Worm (Caenorhabditis elegans) whole organism, L3 larva: Measurements from ENCODE around the gene sec-6.

ENCODE experiments used
- R02D3.7 ChIP-seq: fragments of 150-350 bp; optimal IDR thresholded peaks from 2 replicates; lab custom pipeline; 2014; ENCODE audit warnings: missing biosample characterization, missing genetic modification characterization
- ZK546.5 ChIP-seq: sonication (generic microtip); optimal IDR thresholded peaks from 2 replicates; lab custom pipeline; 2017; ENCODE audit warnings: missing biosample characterization, missing genetic modification characterization
- aly-2 ChIP-seq: fragments of 150-350 bp; optimal IDR thresholded peaks from 2 replicates; lab custom pipeline; 2014; ENCODE audit warnings: missing biosample characterization, missing genetic modification characterization
- ceh-16 ChIP-seq: sonication (generic microtip); optimal IDR thresholded peaks from 2 replicates; lab custom pipeline; 2017; ENCODE audit warnings: missing biosample characterization, missing genetic modification characterization
- ceh-28 ChIP-seq: fragments of 150-350 bp; optimal IDR thresholded peaks from 2 replicates; lab custom pipeline; 2014; ENCODE audit warnings: missing biosample characterization, missing genetic modification reagents, missing genetic modification characterization
- ceh-9 ChIP-seq: sonication (generic microtip); optimal IDR thresholded peaks from 2 replicates; lab custom pipeline; 2018; ENCODE audit warnings: missing biosample characterization, missing genetic modification characterization
- egl-27 ChIP-seq: sonication (generic microtip); optimal IDR thresholded peaks from 4 replicates; lab custom pipeline; 2017; ENCODE audit warnings: missing biosample characterization, missing genetic modification reagents, missing genetic modification characterization
- egl-5 ChIP-seq: fragments of 150-350 bp; optimal IDR thresholded peaks from 2 replicates; lab custom pipeline; 2017; ENCODE audit warnings: missing biosample characterization, missing genetic modification reagents, missing genetic modification characterization, inconsistent platforms
- elt-1 ChIP-seq: fragments of 150-350 bp; optimal IDR thresholded peaks from 2 replicates; lab custom pipeline; 2014; ENCODE audit warnings: missing biosample characterization, missing genetic modification characterization
- elt-2 ChIP-seq: sonication (generic microtip); optimal IDR thresholded peaks from 2 replicates; lab custom pipeline; 2016; ENCODE audit warnings: missing genetic modification reagents, mild to moderate bottlenecking, missing genetic modification characterization, missing compliant biosample characterization
- elt-3 ChIP-seq, 3 experiments: fragments of 150-350 bp in 1 of 3; sonication (generic microtip) in 2 of 3; optimal IDR thresholded peaks; 2 replicates in 2 of 3; 4 replicates in 1 of 3; lab custom pipeline; 2014 to 2017; ENCODE audit warnings: missing biosample characterization in 3 of 3, missing genetic modification characterization in 3 of 3
- eor-1 ChIP-seq, 2 experiments: fragments of 150-350 bp; optimal IDR thresholded peaks; 2 replicates each; lab custom pipeline; 2014 to 2018; ENCODE audit warnings: missing biosample characterization in 2 of 2, missing genetic modification characterization in 2 of 2
- fkh-10 ChIP-seq: sonication (generic microtip); optimal IDR thresholded peaks from 2 replicates; lab custom pipeline; 2017; ENCODE audit warnings: missing biosample characterization, missing genetic modification reagents, missing genetic modification characterization
- fkh-2 ChIP-seq: fragments of 150-350 bp; optimal IDR thresholded peaks from 2 replicates; lab custom pipeline; 2014; ENCODE audit warnings: missing biosample characterization, missing genetic modification reagents, missing genetic modification characterization
- fos-1 ChIP-seq: fragments of 150-350 bp; optimal IDR thresholded peaks from 2 replicates; lab custom pipeline; 2014; ENCODE audit warnings: missing biosample characterization, missing genetic modification characterization
- hmg-11 ChIP-seq: sonication (generic microtip); optimal IDR thresholded peaks from 2 replicates; lab custom pipeline; 2016; ENCODE audit warnings: missing genetic modification characterization, missing compliant biosample characterization
- jun-1 ChIP-seq: fragments of 150-350 bp; optimal IDR thresholded peaks from 2 replicates; lab custom pipeline; 2014; ENCODE audit warnings: missing biosample characterization, missing genetic modification reagents, missing genetic modification characterization
- mdl-1 ChIP-seq: fragments of 150-350 bp; optimal IDR thresholded peaks from 2 replicates; lab custom pipeline; 2014; ENCODE audit warnings: missing biosample characterization, missing genetic modification characterization
- mml-1 ChIP-seq: fragments of 150-350 bp; sonication (generic microtip); optimal IDR thresholded peaks from 3 replicates; lab custom pipeline; 2014; ENCODE audit warnings: missing biosample characterization, missing genetic modification characterization
- nfya-1 ChIP-seq: sonication (generic microtip); optimal IDR thresholded peaks from 2 replicates; lab custom pipeline; 2017; ENCODE audit warnings: missing genetic modification characterization, mild to moderate bottlenecking, missing compliant biosample characterization, antibody characterized with exemption, moderate library complexity; ENCODE audit not compliant: insufficient read depth
- nhr-11 ChIP-seq: fragments of 150-350 bp; optimal IDR thresholded peaks from 2 replicates; lab custom pipeline; 2014; ENCODE audit warnings: missing biosample characterization, missing genetic modification characterization
- nhr-12 ChIP-seq: fragments of 150-350 bp; optimal IDR thresholded peaks from 2 replicates; lab custom pipeline; 2014; ENCODE audit warnings: missing biosample characterization, missing genetic modification characterization
- nhr-23 ChIP-seq: fragments of 150-350 bp; optimal IDR thresholded peaks from 2 replicates; lab custom pipeline; 2014; ENCODE audit warnings: missing biosample characterization, missing genetic modification reagents, missing genetic modification characterization
- nhr-25 ChIP-seq: sonication (generic microtip); optimal IDR thresholded peaks from 2 replicates; lab custom pipeline; 2017; ENCODE audit warnings: missing biosample characterization, missing genetic modification characterization
- nhr-28 ChIP-seq: fragments of 150-350 bp; optimal IDR thresholded peaks from 2 replicates; lab custom pipeline; 2014; ENCODE audit warnings: missing biosample characterization, missing genetic modification characterization
- nhr-67 ChIP-seq: fragments of 150-350 bp; optimal IDR thresholded peaks from 2 replicates; lab custom pipeline; 2014; ENCODE audit warnings: missing biosample characterization, missing genetic modification characterization
- nhr-77 ChIP-seq: fragments of 150-350 bp; optimal IDR thresholded peaks from 2 replicates; lab custom pipeline; 2014; ENCODE audit warnings: missing biosample characterization, missing genetic modification characterization
- pha-4 ChIP-seq: fragments of 150-350 bp; optimal IDR thresholded peaks from 2 replicates; lab custom pipeline; 2014; ENCODE audit warnings: missing biosample characterization, missing genetic modification reagents, missing genetic modification characterization
- pqm-1 ChIP-seq: fragments of 150-350 bp; optimal IDR thresholded peaks from 2 replicates; lab custom pipeline; 2017; ENCODE audit warnings: missing biosample characterization, missing genetic modification characterization, inconsistent platforms
- sea-2 ChIP-seq: fragments of 150-350 bp; sonication (generic microtip); optimal IDR thresholded peaks from 4 replicates; lab custom pipeline; 2014; ENCODE audit warnings: missing biosample characterization, missing genetic modification reagents, missing genetic modification characterization
- skn-1 ChIP-seq: fragments of 150-350 bp; optimal IDR thresholded peaks from 2 replicates; lab custom pipeline; 2014; ENCODE audit warnings: missing biosample characterization, missing genetic modification characterization
- snpc-4 ChIP-seq: fragments of 150-350 bp; optimal IDR thresholded peaks from 2 replicates; lab custom pipeline; 2014; ENCODE audit warnings: missing biosample characterization, missing genetic modification characterization
- unc-62 ChIP-seq: fragments of 150-350 bp; sonication (generic microtip); optimal IDR thresholded peaks from 4 replicates; lab custom pipeline; 2014; ENCODE audit warnings: missing biosample characterization, missing genetic modification reagents, missing genetic modification characterization
- zag-1 ChIP-seq: fragments of 150-350 bp; optimal IDR thresholded peaks from 2 replicates; lab custom pipeline; 2014; ENCODE audit warnings: missing biosample characterization, missing genetic modification characterization
- ztf-11 ChIP-seq: fragments of 150-350 bp; optimal IDR thresholded peaks from 2 replicates; lab custom pipeline; 2014; ENCODE audit warnings: missing biosample characterization, missing genetic modification characterization
- ztf-4 ChIP-seq: fragments of 150-350 bp; optimal IDR thresholded peaks from 2 replicates; lab custom pipeline; 2014; ENCODE audit warnings: missing biosample characterization, missing genetic modification characterization

Gene sec-6

ce11 chrII:5359252-5359651 lies at the start of gene sec-6:
Gene sec-6, plus strand, starts transcription at chrII:5359552.
- TF ChIP-seq ceh-16 (tag; lab: Kevin White, UChicago), result no peak
- no peak for TF ChIP-seq nhr-12 (tag; lab: Kevin White, UChicago)
- no peak for TF ChIP-seq elt-1 (tag; lab: Kevin White, UChicago)
- TF ChIP-seq nhr-11 (tag; lab: Kevin White, UChicago), result no peak
- TF ChIP-seq nhr-77 (tag; lab: Kevin White, UChicago), result no peak
- no peak for TF ChIP-seq hmg-11 (tag; lab: Kevin White, UChicago)

ce11 chrII:5309720-5310119 lies 49.6 kb upstream of the sec-6 start:
- TF ChIP-seq unc-62 (peak; percentile 11), pha-4 (tag; lab: Kevin White, UChicago) (no peak)

- TF ChIP-seq fkh-10 (GFP tag; lab: Kevin White, UChicago), result no peak
- no peak for TF ChIP-seq nhr-77 (tag; lab: Kevin White, UChicago)
- TF ChIP-seq egl-5 (tag; lab: Kevin White, UChicago), result no peak
- no peak for TF ChIP-seq mml-1 (tag; lab: Kevin White, UChicago)
- TF ChIP-seq nfya-1 (tag; lab: Kevin White, UChicago), result no peak
- no peak for TF ChIP-seq sea-2
- no peak for TF ChIP-seq egl-27 (tag; lab: Kevin White, UChicago)
- no peak for TF ChIP-seq ZK546.5 (tag; lab: Kevin White, UChicago)
- no peak for TF ChIP-seq snpc-4 (tag; lab: Kevin White, UChicago)
- no peak for TF ChIP-seq ztf-11 (tag; lab: Kevin White, UChicago)
- TF ChIP-seq zag-1 (tag; lab: Kevin White, UChicago), result no peak
- no peak for TF ChIP-seq R02D3.7 (tag; lab: Kevin White, UChicago)
- TF ChIP-seq aly-2 (tag; lab: Kevin White, UChicago), result no peak
- TF ChIP-seq, all 47 proteins: peak for 0
Observed at ce11 chrII:5310795-5311194, 48.6 kb upstream of the sec-6 start.

ce11 chrII:5311746-5312145 lies 47.6 kb upstream of the sec-6 start, which contains the start of gene gcy-12:
Gene gcy-12, plus strand, starts transcription at chrII:5312046.
- no peak for TF ChIP-seq nhr-67
- no peak for TF ChIP-seq aly-2 (tag; lab: Kevin White, UChicago)
- TF ChIP-seq nhr-77 (tag; lab: Kevin White, UChicago), result no peak
- no peak for TF ChIP-seq ceh-28 (tag; lab: Kevin White, UChicago)
- TF ChIP-seq ztf-11 (tag; lab: Kevin White, UChicago), result no peak
- TF ChIP-seq sea-2, result no peak
- TF ChIP-seq hmg-11 (tag; lab: Kevin White, UChicago), result no peak

- TF ChIP-seq nhr-77 (tag; lab: Kevin White, UChicago) (peak; percentile 66), fos-1 (tag; lab: Kevin White, UChicago) (no peak), elt-2 (tag; lab: Kevin White, UChicago) (peak; percentile 59), ceh-28 (tag; lab: Kevin White, UChicago) (peak; percentile 45), pqm-1 (tag; lab: Kevin White, UChicago) (peak; percentile 65), mml-1 (tag; lab: Kevin White, UChicago) (no peak), egl-5 (tag; lab: Kevin White, UChicago) (peak; percentile 2), nhr-23 (tag; lab: Kevin White, UChicago) (peak; percentile 36), hmg-11 (tag; lab: Kevin White, UChicago) (peak; percentile 9), pha-4 (tag; lab: Kevin White, UChicago) (peak; percentile 99), skn-1 (tag; lab: Kevin White, UChicago) (no peak), zag-1 (tag; lab: Kevin White, UChicago) (no peak), nhr-25 (peak; percentile 57)
- TF ChIP-seq, all 47 proteins: peak for 9
Observed at ce11 chrII:5320205-5320951, 39.0 kb upstream of the sec-6 start.

ce11 chrII:5321718-5322286 lies 37.5 kb upstream of the sec-6 start:
- TF ChIP-seq zag-1 (tag; lab: Kevin White, UChicago) (no peak), jun-1 (tag; lab: Kevin White, UChicago) (peak; percentile 82), nhr-25 (peak; percentile 79), R02D3.7 (tag; lab: Kevin White, UChicago) (peak; percentile 6), eor-1 (tag; optimal IDR thresholded peaks at IDR 0.05; lab: Kevin White, UChicago) (no peak), ceh-28 (tag; lab: Kevin White, UChicago) (peak; percentile 45), unc-62 (no peak), nhr-28 (tag; lab: Kevin White, UChicago) (no peak), fkh-10 (GFP tag; lab: Kevin White, UChicago) (no peak), ZK546.5 (tag; lab: Kevin White, UChicago) (no peak), ztf-4 (tag; lab: Kevin White, UChicago) (no peak), snpc-4 (tag; lab: Kevin White, UChicago) (no peak), mdl-1 (tag; lab: Kevin White, UChicago) (no peak), pqm-1 (tag; lab: Kevin White, UChicago) (peak; percentile 25), elt-3 (tag; optimal IDR thresholded peaks at IDR 0.05; lab: Kevin White, UChicago) (peak in 2 of 3 experiments; percentile 46 to 94), nhr-23 (tag; lab: Kevin White, UChicago) (peak; percentile 77), pha-4 (tag; lab: Kevin White, UChicago) (peak; percentile 74), fkh-2 (tag; lab: Kevin White, UChicago) (no peak), ceh-9 (tag; lab: Kevin White, UChicago) (no peak), mml-1 (tag; lab: Kevin White, UChicago) (no peak), egl-27 (tag; lab: Kevin White, UChicago) (no peak), nhr-11 (tag; lab: Kevin White, UChicago) (no peak), ceh-16 (tag; lab: Kevin White, UChicago) (no peak), elt-2 (tag; lab: Kevin White, UChicago) (peak; percentile 80), nfya-1 (tag; lab: Kevin White, UChicago) (peak; percentile 21)
